Worm (Caenorhabditis elegans) whole organism, late embryonic: ENCODE results near the gene clec-219.
A peak's percentile ranks its signal among the peaks of the same experiment; 100 is the strongest.
"Not testable (repeated sequence)": the region's sequence is repeated elsewhere in the genome, so short reads cannot be mapped to it uniquely, and the experiment has no call there.

Experiments
- C08G9.2 ChIP-seq: sonication (generic microtip); optimal IDR thresholded peaks from 2 replicates; lab custom pipeline; 2016; ENCODE audit warnings: mild to moderate bottlenecking, missing genetic modification characterization, moderate library complexity, missing compliant biosample characterization
- C38D4.7 ChIP-seq: fragments of 200-800 bp; sonication (Bioruptor generic); optimal IDR thresholded peaks from 2 replicates; lab custom pipeline; 2018; ENCODE audit warnings: mild to moderate bottlenecking, missing genetic modification characterization, moderate library complexity, missing compliant biosample characterization
- K09A11.1 ChIP-seq: sonication (generic microtip); optimal IDR thresholded peaks from 2 replicates; lab custom pipeline; 2017; ENCODE audit warnings: antibody characterized with exemption, mild to moderate bottlenecking, missing genetic modification characterization, missing compliant biosample characterization; ENCODE audit not compliant: insufficient read depth
- T23F11.4 ChIP-seq: fragments of 200-800 bp; sonication (Bioruptor generic); optimal IDR thresholded peaks from 2 replicates; lab custom pipeline; 2018; ENCODE audit warnings: mild to moderate bottlenecking, missing genetic modification characterization, missing compliant biosample characterization
- ahr-1 ChIP-seq: sonication (generic microtip); optimal IDR thresholded peaks from 2 replicates; lab custom pipeline; 2016; ENCODE audit warnings: missing genetic modification characterization, missing compliant biosample characterization
- ama-1 ChIP-seq: fragments of 150-350 bp; optimal IDR thresholded peaks from 2 replicates; lab custom pipeline; 2014
- ceh-2 ChIP-seq: sonication (generic microtip); optimal IDR thresholded peaks from 2 replicates; lab custom pipeline; 2016; ENCODE audit warnings: missing genotype, missing genetic modification characterization, missing compliant biosample characterization
- ceh-22 ChIP-seq: sonication (generic microtip); optimal IDR thresholded peaks from 2 replicates; lab custom pipeline; 2017; ENCODE audit warnings: missing biosample characterization, missing genetic modification characterization
- ceh-24 ChIP-seq: sonication (generic microtip); optimal IDR thresholded peaks from 2 replicates; lab custom pipeline; 2016; ENCODE audit warnings: mild to moderate bottlenecking, missing genetic modification characterization, missing compliant biosample characterization
- ceh-31 ChIP-seq: sonication (generic microtip); optimal IDR thresholded peaks from 2 replicates; lab custom pipeline; 2016; ENCODE audit warnings: missing genetic modification characterization, missing compliant biosample characterization
- ceh-9 ChIP-seq: sonication (generic microtip); optimal IDR thresholded peaks from 2 replicates; lab custom pipeline; 2016; ENCODE audit warnings: mild to moderate bottlenecking, missing genetic modification characterization, inconsistent platforms, missing compliant biosample characterization
- che-1 ChIP-seq: sonication (generic microtip); optimal IDR thresholded peaks from 2 replicates; lab custom pipeline; 2016; ENCODE audit warnings: mild to moderate bottlenecking, missing genetic modification characterization, missing compliant biosample characterization
- dmd-4 ChIP-seq: sonication (generic microtip); optimal IDR thresholded peaks from 2 replicates; lab custom pipeline; 2016; ENCODE audit warnings: borderline replicate concordance, missing genetic modification characterization, missing compliant biosample characterization
- dve-1 ChIP-seq: sonication (generic microtip); optimal IDR thresholded peaks from 2 replicates; lab custom pipeline; 2017; ENCODE audit warnings: antibody characterized with exemption, mild to moderate bottlenecking, missing genetic modification characterization, missing compliant biosample characterization
- elt-2 ChIP-seq: sonication (generic microtip); optimal IDR thresholded peaks from 2 replicates; lab custom pipeline; 2016; ENCODE audit warnings: missing genetic modification reagents, missing genetic modification characterization, missing compliant biosample characterization
- eyg-1 ChIP-seq: sonication (generic microtip); optimal IDR thresholded peaks from 2 replicates; lab custom pipeline; 2016; ENCODE audit warnings: missing genotype, missing genetic modification characterization, missing compliant biosample characterization
- fax-1 ChIP-seq: sonication (generic microtip); optimal IDR thresholded peaks from 2 replicates; lab custom pipeline; 2016; ENCODE audit warnings: missing genotype, missing genetic modification characterization, missing compliant biosample characterization
- fkh-10 ChIP-seq: fragments of 150-350 bp; optimal IDR thresholded peaks from 2 replicates; lab custom pipeline; 2014; ENCODE audit warnings: missing biosample characterization, missing genetic modification reagents, missing genetic modification characterization
- fkh-6 ChIP-seq: sonication (generic microtip); optimal IDR thresholded peaks from 2 replicates; lab custom pipeline; 2016; ENCODE audit warnings: missing genetic modification characterization, missing compliant biosample characterization
- lim-6 ChIP-seq: sonication (generic microtip); optimal IDR thresholded peaks from 2 replicates; lab custom pipeline; 2016; ENCODE audit warnings: missing genetic modification characterization, missing compliant biosample characterization
- lin-11 ChIP-seq: fragments of 200-800 bp; sonication (Bioruptor generic); optimal IDR thresholded peaks from 2 replicates; lab custom pipeline; 2018; ENCODE audit warnings: mild to moderate bottlenecking, missing genetic modification characterization, missing compliant biosample characterization
- madf-2 ChIP-seq: sonication (generic microtip); optimal IDR thresholded peaks from 2 replicates; lab custom pipeline; 2017; ENCODE audit warnings: missing genetic modification characterization, missing compliant biosample characterization
- nhr-11 ChIP-seq: fragments of 150-350 bp; optimal IDR thresholded peaks from 2 replicates; lab custom pipeline; 2014; ENCODE audit warnings: missing biosample characterization, missing genetic modification characterization
- npax-4 ChIP-seq: sonication (generic microtip); optimal IDR thresholded peaks from 2 replicates; lab custom pipeline; 2016; ENCODE audit warnings: missing genetic modification characterization, missing compliant biosample characterization
- pag-3 ChIP-seq: sonication (generic microtip); optimal IDR thresholded peaks from 2 replicates; lab custom pipeline; 2016; ENCODE audit warnings: missing compliant biosample characterization, missing genetic modification characterization, borderline replicate concordance
- pat-9 ChIP-seq: fragments of 200-800 bp; sonication (Bioruptor generic); optimal IDR thresholded peaks from 2 replicates; lab custom pipeline; 2018; ENCODE audit warnings: mild to moderate bottlenecking, missing genetic modification characterization, moderate library complexity, missing compliant biosample characterization
- pax-1 ChIP-seq: fragments of 150-350 bp; optimal IDR thresholded peaks from 2 replicates; lab custom pipeline; 2014; ENCODE audit warnings: missing biosample characterization, missing genetic modification characterization
- pha-2 ChIP-seq: sonication (generic microtip); optimal IDR thresholded peaks from 2 replicates; lab custom pipeline; 2017; ENCODE audit warnings: mild to moderate bottlenecking, missing genetic modification characterization, missing compliant biosample characterization
- pha-4 ChIP-seq: fragments of 150-350 bp; optimal IDR thresholded peaks from 2 replicates; lab custom pipeline; 2018; ENCODE audit warnings: missing biosample characterization, missing genetic modification reagents, missing genetic modification characterization
- pros-1 ChIP-seq: fragments of 150-350 bp; optimal IDR thresholded peaks from 2 replicates; lab custom pipeline; 2014; ENCODE audit warnings: missing biosample characterization, missing genetic modification reagents, missing genetic modification characterization
- rnt-1 ChIP-seq: sonication (generic microtip); optimal IDR thresholded peaks from 2 replicates; lab custom pipeline; 2016; ENCODE audit warnings: missing genetic modification characterization, missing compliant biosample characterization
- sdc-2 ChIP-seq: sonication (generic microtip); optimal IDR thresholded peaks from 2 replicates; lab custom pipeline; 2016; ENCODE audit warnings: missing genotype, missing genetic modification characterization, missing compliant biosample characterization
- unc-3 ChIP-seq, 2 experiments: fragments of 200-800 bp in 1 of 2; sonication (Bioruptor generic) in 1 of 2; sonication (generic microtip) in 1 of 2; conservative IDR thresholded peaks in 1 of 2; optimal IDR thresholded peaks in 1 of 2; 2 replicates each; pipeline versions ENCODE4 v1.3.6 to Lab custom; 2016 to 2022; ENCODE audit warnings: missing compliant biosample characterization in 2 of 2, missing genetic modification characterization in 2 of 2, missing genetic modification reagents in 1 of 2
- unc-42 ChIP-seq: sonication (generic microtip); optimal IDR thresholded peaks from 2 replicates; lab custom pipeline; 2016; ENCODE audit warnings: missing genotype, missing genetic modification characterization, missing compliant biosample characterization
- unc-55 ChIP-seq: sonication (generic microtip); optimal IDR thresholded peaks from 2 replicates; lab custom pipeline; 2017; ENCODE audit warnings: missing biosample characterization, missing genetic modification reagents, missing genetic modification characterization

Gene clec-219

ce11 chrV:8334360-8334759 lies 16.1 kb downstream of the clec-219 start, which contains the start of gene tmd-2:
tmd-2 (plus strand) TSS chrV:8334660.
- no peak for TF ChIP-seq ceh-31 (tag; lab: Kevin White, UChicago)
- no peak for TF ChIP-seq unc-42 (tag; lab: Kevin White, UChicago)
- no peak for TF ChIP-seq npax-4 (tag; lab: Kevin White, UChicago)
- no peak for TF ChIP-seq eyg-1
- TF ChIP-seq unc-55 (GFP tag; lab: Kevin White, UChicago), result no peak
- no peak for TF ChIP-seq pha-2 (tag; lab: Kevin White, UChicago)
- TF ChIP-seq pat-9 (tag; lab: Kevin White, UChicago), result no peak
- no peak for TF ChIP-seq madf-2 (tag; lab: Kevin White, UChicago)
- TF ChIP-seq ceh-2, result no peak
- no peak for TF ChIP-seq ahr-1 (tag; lab: Kevin White, UChicago)
- no peak for TF ChIP-seq lin-11 (tag; lab: Kevin White, UChicago)
- no peak for TF ChIP-seq pag-3 (tag; lab: Kevin White, UChicago)
- TF ChIP-seq, all 69 proteins: peak for 0

ce11 chrV:8335620-8336019 lies 17.4 kb downstream of the clec-219 start:
- TF ChIP-seq ceh-9 (tag; lab: Kevin White, UChicago) (no peak), fax-1 (no peak), dmd-4 (tag; lab: Kevin White, UChicago) (no peak), lim-6 (tag; lab: Kevin White, UChicago) (no peak), T23F11.4 (GFP tag; lab: Kevin White, UChicago) (no peak), unc-55 (GFP tag; lab: Kevin White, UChicago) (peak; percentile 66), npax-4 (tag; lab: Kevin White, UChicago) (no peak)
- TF ChIP-seq, all 69 proteins: peak for 1

- not testable (repeated sequence) for TF ChIP-seq dmd-4 (tag; lab: Kevin White, UChicago); che-1; elt-2
These were observed 22.7 kb downstream of the clec-219 start, which contains the start of gene C08D8.7 for ce11 chrV:8340924-8341323. C08D8.7 (plus strand) TSS chrV:8341224.

ce11 chrV:8342416-8342815 lies 24.2 kb downstream of the clec-219 start:
- TF ChIP-seq eyg-1 (no peak), lin-11 (tag; lab: Kevin White, UChicago) (no peak), pax-1 (tag; lab: Kevin White, UChicago) (no peak), ceh-22 (no peak), dve-1 (tag; lab: Kevin White, UChicago) (no peak), ceh-24 (tag; lab: Kevin White, UChicago) (no peak), ceh-2 (no peak), dmd-4 (tag; lab: Kevin White, UChicago) (no peak), K09A11.1 (no peak), unc-3 (GFP tag; conservative IDR thresholded peaks at IDR 0.05; lab: Robert Waterston, UW) (no peak), unc-3 (tag; optimal IDR thresholded peaks at IDR 0.05; lab: Kevin White, UChicago) (no peak), fkh-6 (tag; lab: Kevin White, UChicago) (no peak), lim-6 (tag; lab: Kevin White, UChicago) (no peak), rnt-1 (no peak), C08G9.2 (tag; lab: Kevin White, UChicago) (no peak), nhr-11 (tag; lab: Kevin White, UChicago) (no peak), unc-55 (GFP tag; lab: Kevin White, UChicago) (no peak), pros-1 (tag; lab: Kevin White, UChicago) (no peak), sdc-2 (no peak)

ce11 chrV:8345436-8345835 lies 27.2 kb downstream of the clec-219 start, which contains the start of gene C08D8.1:
C08D8.1 (plus strand) TSS chrV:8345759.
- TF ChIP-seq ama-1 (lab: Kevin White, UChicago) (no peak), dmd-4 (tag; lab: Kevin White, UChicago) (no peak), fkh-10 (no peak), K09A11.1 (no peak), unc-3 (GFP tag; conservative IDR thresholded peaks at IDR 0.05; lab: Robert Waterston, UW) (no peak), unc-3 (tag; optimal IDR thresholded peaks at IDR 0.05; lab: Kevin White, UChicago) (no peak), ceh-9 (tag; lab: Kevin White, UChicago) (no peak), pha-4 (tag; lab: Kevin White, UChicago) (no peak), C38D4.7 (no peak)
